Worm (Caenorhabditis elegans) whole organism, L3 larva: ENCODE results near the gene clik-1.

Experiments
- ceh-82 ChIP-seq: fragments of 150-350 bp; optimal IDR thresholded peaks from 2 replicates; lab custom pipeline; 2014; ENCODE audit warnings: missing biosample characterization, missing genetic modification characterization
- lin-15B ChIP-seq: fragments of 150-350 bp; optimal IDR thresholded peaks from 2 replicates; lab custom pipeline; 2014; ENCODE audit warnings: missing biosample characterization, missing genetic modification characterization
- mdl-1 ChIP-seq: fragments of 150-350 bp; optimal IDR thresholded peaks from 2 replicates; lab custom pipeline; 2014; ENCODE audit warnings: missing biosample characterization, missing genetic modification characterization
- nhr-237 ChIP-seq: fragments of 150-350 bp; optimal IDR thresholded peaks from 2 replicates; lab custom pipeline; 2014; ENCODE audit warnings: missing biosample characterization, missing genetic modification characterization

The clik-1 gene

ce11 chrV:6718232-6718631 lies 50.3 kb downstream of the clik-1 start, which contains the start of gene srg-30:
TSS of gene srg-30 (minus strand) at chrV:6718332.
- TF ChIP-seq lin-15B (tag; lab: Kevin White, UChicago) (no peak), nhr-237 (tag; lab: Kevin White, UChicago) (no peak), ceh-82 (tag; lab: Kevin White, UChicago) (no peak), mdl-1 (tag; lab: Kevin White, UChicago) (no peak)
- TF ChIP-seq, all 47 proteins: peak for 0
